Fruit fly (Drosophila melanogaster) whole organism, pupa: ENCODE data around the gene CG9632.

ENCODE experiments used
- CG10348 ChIP-seq: fragments of 200-800 bp; sonication (Bioruptor generic); IDR thresholded peaks from 2 replicates; pipeline ENCODE4 v1.3.6; 2022; ENCODE audit warnings: missing biosample characterization, missing genetic modification characterization
- CG12605 ChIP-seq: fragments of 200-800 bp; sonication (Bioruptor generic); IDR thresholded peaks from 2 replicates; pipeline ENCODE4 v1.3.6; 2022; ENCODE audit warnings: missing biosample characterization, missing genetic modification characterization
- CG13204 ChIP-seq: fragments of 200-800 bp; sonication (Bioruptor generic); optimal IDR thresholded peaks from 2 replicates; lab custom pipeline; 2018; ENCODE audit warnings: missing biosample characterization, mild to moderate bottlenecking, missing genetic modification characterization, moderate library complexity
- CG14655 ChIP-seq: fragments of 200-800 bp; sonication (Bioruptor generic); optimal IDR thresholded peaks from 3 replicates; lab custom pipeline; 2017; ENCODE audit warnings: mild to moderate bottlenecking, missing biosample characterization, missing genetic modification reagents, missing genetic modification characterization
- CG15710 ChIP-seq: fragments of 200-800 bp; sonication (Bioruptor generic); optimal IDR thresholded peaks from 2 replicates; lab custom pipeline; 2018; ENCODE audit warnings: missing biosample characterization, mild to moderate bottlenecking, missing genetic modification characterization, moderate library complexity
- CG17806 ChIP-seq: fragments of 200-800 bp; sonication (Bioruptor generic); optimal IDR thresholded peaks from 2 replicates; lab custom pipeline; 2018; ENCODE audit warnings: missing biosample characterization, mild to moderate bottlenecking, missing genetic modification characterization, moderate library complexity
- CG32121 ChIP-seq: fragments of 200-800 bp; sonication (Bioruptor generic); IDR thresholded peaks from 2 replicates; pipeline ENCODE4 v1.3.6; 2022; ENCODE audit warnings: missing biosample characterization, missing genetic modification characterization
- CG34367 ChIP-seq: fragments of 200-800 bp; sonication (Bioruptor generic); optimal IDR thresholded peaks from 2 replicates; lab custom pipeline; 2018; ENCODE audit warnings: missing biosample characterization, mild to moderate bottlenecking, missing genetic modification characterization
- CG4496 ChIP-seq: fragments of 200-800 bp; sonication (Bioruptor generic); IDR thresholded peaks from 3 replicates; pipeline ENCODE4 v1.3.6; 2022; ENCODE audit warnings: missing biosample characterization, missing genetic modification characterization
- CG8159 ChIP-seq: fragments of 200-800 bp; sonication (Bioruptor generic); optimal IDR thresholded peaks from 3 replicates; lab custom pipeline; 2018; ENCODE audit warnings: missing biosample characterization, mild to moderate bottlenecking, missing genetic modification characterization, moderate library complexity
- CG8301 ChIP-seq: fragments of 200-800 bp; sonication (Bioruptor generic); optimal IDR thresholded peaks from 2 replicates; lab custom pipeline; 2018; ENCODE audit warnings: missing biosample characterization, mild to moderate bottlenecking, missing genetic modification characterization
- CG9948 ChIP-seq: fragments of 200-800 bp; sonication (Bioruptor generic); optimal IDR thresholded peaks from 2 replicates; lab custom pipeline; 2018; ENCODE audit warnings: missing biosample characterization, mild to moderate bottlenecking, missing genetic modification characterization, moderate library complexity
- D1 ChIP-seq: fragments of 200-800 bp; sonication (Bioruptor generic); optimal IDR thresholded peaks from 2 replicates; lab custom pipeline; 2018; ENCODE audit warnings: missing biosample characterization, mild to moderate bottlenecking, missing genetic modification characterization, moderate library complexity
- EcR ChIP-seq: fragments of 200-800 bp; sonication (Bioruptor generic); optimal IDR thresholded peaks from 3 replicates; lab custom pipeline; 2019; ENCODE audit warnings: missing biosample characterization, missing genetic modification characterization, mild to moderate bottlenecking, moderate library complexity, missing genetic modification reagents
- Ets98B ChIP-seq: fragments of 200-800 bp; sonication (Bioruptor generic); IDR thresholded peaks from 2 replicates; pipeline ENCODE4 v1.3.6; 2022; ENCODE audit warnings: missing biosample characterization, missing genetic modification characterization
- Pif1A ChIP-seq: fragments of 200-800 bp; sonication (Bioruptor generic); optimal IDR thresholded peaks from 3 replicates; lab custom pipeline; 2016; ENCODE audit warnings: missing biosample characterization, missing genetic modification characterization
- Pif1B ChIP-seq: fragments of 200-800 bp; sonication (Bioruptor generic); optimal IDR thresholded peaks from 3 replicates; lab custom pipeline; 2016; ENCODE audit warnings: missing biosample characterization, missing genetic modification characterization
- Snoo ChIP-seq: fragments of 200-800 bp; sonication (Bioruptor generic); optimal IDR thresholded peaks from 3 replicates; lab custom pipeline; 2017; ENCODE audit warnings: missing biosample characterization, mild to moderate bottlenecking, missing genetic modification characterization, inconsistent platforms
- fd96Ca ChIP-seq: fragments of 200-800 bp; sonication (Bioruptor generic); IDR thresholded peaks from 3 replicates; pipeline ENCODE4 v1.3.6; 2022; ENCODE audit warnings: missing biosample characterization, missing genetic modification characterization
- gl ChIP-seq: fragments of 200-800 bp; sonication (Bioruptor generic); optimal IDR thresholded peaks from 2 replicates; lab custom pipeline; 2018; ENCODE audit warnings: missing biosample characterization, mild to moderate bottlenecking, missing genetic modification characterization
- rn ChIP-seq: fragments of 200-800 bp; sonication (Bioruptor generic); IDR thresholded peaks from 2 replicates; pipeline ENCODE4 v1.3.6; 2022; ENCODE audit warnings: missing biosample characterization, missing genetic modification characterization

The CG9632 gene

dm6 chr3R:15832525-15832924 lies 27.5 kb upstream of the CG9632 start, which contains the start of gene rec:
rec (minus strand) TSS chr3R:15832632.
- no peak for TF ChIP-seq Pif1B (GFP tag; lab: Kevin White, UChicago)
- TF ChIP-seq Ets98B (GFP tag; lab: Robert Waterston, UW): no peak
- TF ChIP-seq EcR (GFP tag; lab: Kevin White, UChicago): no peak
- no peak for TF ChIP-seq CG17806 (tag; lab: Kevin White, UChicago)
- TF ChIP-seq Pif1A (GFP tag; lab: Kevin White, UChicago): no peak

dm6 chr3R:15833332-15833731 lies 26.7 kb upstream of the CG9632 start, which contains the start of gene CG43318:
CG43318 (minus strand) TSS chr3R:15833432.
- no peak for TF ChIP-seq fd96Ca (GFP tag; lab: Robert Waterston, UW)
- TF ChIP-seq CG8301 (tag; lab: Kevin White, UChicago): no peak
- TF ChIP-seq CG8159: no peak
- no peak for TF ChIP-seq CG34367
- TF ChIP-seq CG14655 (GFP tag; lab: Kevin White, UChicago): no peak
- no peak for TF ChIP-seq gl
- no peak for TF ChIP-seq CG4496 (GFP tag; lab: Robert Waterston, UW)
- no peak for TF ChIP-seq CG9948 (tag; lab: Kevin White, UChicago)
- no peak for TF ChIP-seq Pif1A (GFP tag; lab: Kevin White, UChicago)
- no peak for TF ChIP-seq rn (GFP tag; lab: Robert Waterston, UW)
- no peak for TF ChIP-seq CG15710 (tag; lab: Kevin White, UChicago)
- TF ChIP-seq Snoo (tag; lab: Kevin White, UChicago): no peak
- TF ChIP-seq CG17806 (tag; lab: Kevin White, UChicago): no peak
- TF ChIP-seq CG13204 (GFP tag; lab: Kevin White, UChicago): no peak
- TF ChIP-seq CG12605 (GFP tag; lab: Robert Waterston, UW): no peak
- TF ChIP-seq CG32121 (GFP tag; lab: Robert Waterston, UW): no peak

dm6 chr3R:15834375-15835031 lies 25.5 kb upstream of the CG9632 start, which contains the start of the genes CG43317 and Arpc3A:
CG43317 (minus strand) TSS chr3R:15834425.
Arpc3A (plus strand) TSS chr3R:15834648.
- TF ChIP-seq fd96Ca (GFP tag; lab: Robert Waterston, UW): no peak
- no peak for TF ChIP-seq CG13204 (GFP tag; lab: Kevin White, UChicago)
- TF ChIP-seq CG8159: no peak
- TF ChIP-seq CG4496 (GFP tag; lab: Robert Waterston, UW): no peak
- TF ChIP-seq CG9948 (tag; lab: Kevin White, UChicago): no peak
- TF ChIP-seq Snoo (tag; lab: Kevin White, UChicago): no peak
- TF ChIP-seq Pif1B (GFP tag; lab: Kevin White, UChicago): no peak
- TF ChIP-seq CG8301 (tag; lab: Kevin White, UChicago): no peak
- TF ChIP-seq CG10348 (GFP tag; lab: Robert Waterston, UW): no peak

- TF ChIP-seq CG32121 (GFP tag; lab: Robert Waterston, UW) (no peak), CG4496 (GFP tag; lab: Robert Waterston, UW) (0 out of 3 replicates have a peak, but pooled peaks have one; percentile 7), Pif1B (GFP tag; lab: Kevin White, UChicago) (no peak), CG34367 (no peak), CG15710 (tag; lab: Kevin White, UChicago) (peak; percentile 39), CG17806 (tag; lab: Kevin White, UChicago) (peak; percentile 14), Snoo (tag; lab: Kevin White, UChicago) (no peak)
Measured at dm6 chr3R:15836864-15837824, 22.9 kb upstream of the CG9632 start, which contains the start of the genes ND-23 and spn-E. ND-23 (minus strand) TSS chr3R:15837117. spn-E (plus strand) TSS chr3R:15837419.

- TF ChIP-seq CG9948 (tag; lab: Kevin White, UChicago) (no peak), CG13204 (GFP tag; lab: Kevin White, UChicago) (no peak), CG12605 (GFP tag; lab: Robert Waterston, UW) (no peak), CG32121 (GFP tag; lab: Robert Waterston, UW) (no peak), Pif1A (GFP tag; lab: Kevin White, UChicago) (no peak), D1 (tag; lab: Kevin White, UChicago) (no peak), CG14655 (GFP tag; lab: Kevin White, UChicago) (no peak), CG10348 (GFP tag; lab: Robert Waterston, UW) (no peak), CG8301 (tag; lab: Kevin White, UChicago) (no peak), gl (no peak)
Measured at dm6 chr3R:15839294-15839693, 20.7 kb upstream of the CG9632 start, which contains the start of gene Pbp45. Pbp45 (minus strand) TSS chr3R:15839515.

dm6 chr3R:15846234-15846633 lies 13.8 kb upstream of the CG9632 start, which contains the start of gene CG4546:
CG4546 (plus strand) TSS chr3R:15846534.
- TF ChIP-seq D1 (tag; lab: Kevin White, UChicago) (no peak), Snoo (tag; lab: Kevin White, UChicago) (no peak), Ets98B (GFP tag; lab: Robert Waterston, UW) (no peak), rn (GFP tag; lab: Robert Waterston, UW) (no peak), CG4496 (GFP tag; lab: Robert Waterston, UW) (0 out of 3 replicates have a peak, but pooled peaks have one; percentile 23), CG8159 (no peak), Pif1A (GFP tag; lab: Kevin White, UChicago) (no peak), CG17806 (tag; lab: Kevin White, UChicago) (no peak), CG9948 (tag; lab: Kevin White, UChicago) (no peak)
